Worm (Caenorhabditis elegans): Measurements from ENCODE around the gene Y111B2A.1.

Gene Y111B2A.1

DNA sequence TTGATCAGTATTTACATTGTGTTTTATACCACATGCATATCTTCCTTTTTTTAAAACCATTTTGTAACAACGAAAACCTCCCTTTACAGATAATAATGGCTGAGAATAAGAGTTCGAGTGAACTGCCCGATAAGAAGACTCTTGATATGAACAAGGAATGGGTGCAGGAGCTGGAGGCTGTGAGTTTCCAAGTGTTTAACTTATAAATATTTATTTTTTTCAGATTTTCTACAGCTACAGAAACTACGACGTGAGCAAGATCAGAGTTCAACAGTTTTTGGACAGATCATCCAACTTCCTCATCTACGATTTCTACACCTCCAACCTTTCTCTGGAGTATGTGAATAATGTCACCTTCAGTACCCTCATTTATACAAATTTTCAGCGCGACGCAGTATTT, 1.0 kb upstream of the Y111B2A.1 start, which contains the start of gene herd-1:
TSS of gene herd-1 (plus strand) at position 90 of the 400 bp plus-strand sequence.
- TF ChIP-seq pes-1 (GFP tag; IDR thresholded peaks at IDR 0.05) (no peak), ama-1 (optimal IDR thresholded peaks at IDR 0.05) (no peak), aly-1 (tag; optimal IDR thresholded peaks at IDR 0.05) (no peak), ceh-13 (GFP tag; optimal IDR thresholded peaks at IDR 0.05) (no peak), hnd-1 (tag; optimal IDR thresholded peaks at IDR 0.05) (no peak), scrt-1 (GFP tag; IDR thresholded peaks at IDR 0.05) (no peak), F13C5.2 (tag; optimal IDR thresholded peaks at IDR 0.05) (no peak)

DNA sequence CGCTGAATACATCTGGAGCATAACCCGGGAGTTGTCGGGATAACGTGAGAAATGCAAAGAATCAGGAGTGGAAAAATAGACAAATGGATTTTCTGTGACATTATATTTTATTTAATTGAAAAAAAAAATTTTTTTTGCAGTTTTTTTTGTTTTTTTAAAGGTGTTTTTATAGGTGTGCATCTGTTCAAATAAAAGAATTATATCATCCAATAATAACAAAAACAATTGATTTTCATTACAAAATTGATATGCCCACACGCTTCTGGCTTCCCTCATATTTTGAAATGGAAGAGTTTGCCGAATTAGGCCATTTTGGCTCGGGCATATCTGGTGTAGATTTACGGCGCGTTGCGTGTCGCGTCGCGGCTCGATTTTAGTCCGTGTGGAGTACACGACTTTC, 3.5 kb downstream of the Y111B2A.1 start, which contains the start of gene Y49E10.25:
TSS of gene Y49E10.25 (minus strand) at position 101 of the 400 bp plus-strand sequence.
- no peak for TF ChIP-seq ceh-13 (GFP tag; optimal IDR thresholded peaks at IDR 0.05)
- no peak for TF ChIP-seq tra-4 (tag; optimal IDR thresholded peaks at IDR 0.05)
- TF ChIP-seq ets-7 (tag; optimal IDR thresholded peaks at IDR 0.05) = no peak
- TF ChIP-seq B0310.2 (tag; optimal IDR thresholded peaks at IDR 0.05) = no peak
- TF ChIP-seq pes-1 (GFP tag; IDR thresholded peaks at IDR 0.05) = no peak
- TF ChIP-seq ama-1 (optimal IDR thresholded peaks at IDR 0.05) = no peak
- no peak for TF ChIP-seq hmbx-1 (tag; optimal IDR thresholded peaks at IDR 0.05)
- no peak for TF ChIP-seq tbx-11 (GFP tag; IDR thresholded peaks at IDR 0.05)
- TF ChIP-seq F13C5.2 (tag; optimal IDR thresholded peaks at IDR 0.05) = no peak
- no peak for TF ChIP-seq flt-1 (GFP tag; IDR thresholded peaks at IDR 0.05)
- no peak for TF ChIP-seq ceh-36 (tag; optimal IDR thresholded peaks at IDR 0.05)
- TF ChIP-seq hnd-1 (tag; optimal IDR thresholded peaks at IDR 0.05) = no peak
- no peak for TF ChIP-seq hmg-4 (GFP tag; optimal IDR thresholded peaks at IDR 0.05)

DNA sequence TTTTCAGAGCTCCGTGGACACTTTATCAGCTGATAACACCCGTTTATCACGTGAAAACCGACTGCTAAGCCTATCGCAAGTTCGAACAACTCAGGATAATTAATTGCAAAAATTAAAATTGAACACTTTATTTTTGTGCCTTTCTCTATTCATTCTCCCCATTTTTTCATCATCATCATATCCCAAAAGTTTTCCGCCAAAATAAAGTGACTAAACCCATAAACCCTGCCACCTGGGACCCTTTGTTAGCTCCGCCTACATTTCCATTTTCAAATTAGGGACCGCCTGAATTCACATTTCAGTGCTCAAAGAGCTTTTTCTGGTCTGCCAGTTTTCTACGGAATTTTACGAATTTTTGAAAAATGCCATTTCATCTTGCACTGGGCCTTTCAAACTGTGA, 11.0 kb downstream of the Y111B2A.1 start, which contains the start of gene arrd-16:
TSS of gene arrd-16 (plus strand) at position 301 of the 400 bp plus-strand sequence.
- TF ChIP-seq sea-1 (GFP tag; conservative IDR thresholded peaks at IDR 0.05) (no peak), B0310.2 (tag; optimal IDR thresholded peaks at IDR 0.05) (no peak), hnd-1 (tag; optimal IDR thresholded peaks at IDR 0.05) (no peak), tbx-37 (GFP tag; conservative IDR thresholded peaks at IDR 0.05) (no peak), ets-7 (tag; optimal IDR thresholded peaks at IDR 0.05) (no peak), tbx-11 (GFP tag; IDR thresholded peaks at IDR 0.05) (no peak)

DNA sequence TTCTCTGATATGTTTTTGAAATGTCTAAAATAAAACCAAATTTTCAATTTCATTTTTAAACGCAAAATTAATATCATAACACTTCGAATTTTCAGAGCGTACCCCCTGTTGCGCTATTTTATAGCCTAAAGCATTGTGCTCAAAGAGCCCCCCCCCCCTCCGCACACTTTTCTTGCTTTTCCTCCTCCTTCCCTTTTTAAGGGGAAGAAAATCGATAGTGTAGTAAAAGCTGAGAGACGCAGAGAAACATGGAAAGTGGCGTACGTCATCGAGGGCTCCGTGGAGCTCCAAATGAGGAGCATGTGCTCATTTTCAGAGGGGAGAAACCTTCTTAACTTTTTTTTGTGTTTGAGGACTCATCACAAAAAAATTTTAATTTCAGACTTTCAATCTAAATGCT, 22.9 kb downstream of the Y111B2A.1 start, which contains the start of gene cccp-1:
TSS of gene cccp-1 (plus strand) at position 377 of the 400 bp plus-strand sequence.
- TF ChIP-seq F13C5.2 (tag; optimal IDR thresholded peaks at IDR 0.05) (no peak), tbx-11 (GFP tag; IDR thresholded peaks at IDR 0.05) (no peak), hmbx-1 (tag; optimal IDR thresholded peaks at IDR 0.05) (no peak), tra-4 (tag; optimal IDR thresholded peaks at IDR 0.05) (no peak), pes-1 (GFP tag; IDR thresholded peaks at IDR 0.05) (no peak), hnd-1 (tag; optimal IDR thresholded peaks at IDR 0.05) (no peak), ceh-13 (GFP tag; optimal IDR thresholded peaks at IDR 0.05) (no peak), B0310.2 (tag; optimal IDR thresholded peaks at IDR 0.05) (no peak), sea-1 (GFP tag; conservative IDR thresholded peaks at IDR 0.05) (no peak), scrt-1 (GFP tag; IDR thresholded peaks at IDR 0.05) (no peak), ceh-36 (tag; optimal IDR thresholded peaks at IDR 0.05) (no peak), ets-7 (tag; optimal IDR thresholded peaks at IDR 0.05) (no peak), ama-1 (optimal IDR thresholded peaks at IDR 0.05) (no peak), flt-1 (GFP tag; IDR thresholded peaks at IDR 0.05) (no peak), aly-1 (tag; optimal IDR thresholded peaks at IDR 0.05) (no peak), hmg-4 (GFP tag; optimal IDR thresholded peaks at IDR 0.05) (no peak), tbx-37 (GFP tag; conservative IDR thresholded peaks at IDR 0.05) (no peak)

DNA sequence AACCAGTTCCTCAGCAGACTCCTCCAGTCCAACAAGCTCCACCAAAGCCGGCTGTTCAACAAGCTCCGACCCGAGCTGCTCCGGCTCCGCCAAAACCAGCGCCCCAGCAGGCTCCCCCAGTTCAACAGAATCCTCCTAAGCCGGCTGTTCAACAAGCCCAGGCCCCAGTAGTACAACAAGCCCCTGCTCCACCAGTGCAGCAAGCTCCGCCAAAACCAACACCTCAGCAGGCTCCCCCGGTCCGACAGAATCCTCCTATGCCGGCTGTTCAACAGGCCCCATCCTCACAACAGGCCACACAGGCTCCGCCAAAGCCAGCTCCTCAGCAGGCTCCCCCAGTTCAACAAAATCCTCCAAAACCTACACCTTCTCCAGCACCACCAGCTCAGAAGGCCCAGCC, 24.9 kb downstream of the Y111B2A.1 start:
- TF ChIP-seq aly-1 (tag; optimal IDR thresholded peaks at IDR 0.05) (peak; percentile 15), F13C5.2 (tag; optimal IDR thresholded peaks at IDR 0.05) (no peak)

DNA sequence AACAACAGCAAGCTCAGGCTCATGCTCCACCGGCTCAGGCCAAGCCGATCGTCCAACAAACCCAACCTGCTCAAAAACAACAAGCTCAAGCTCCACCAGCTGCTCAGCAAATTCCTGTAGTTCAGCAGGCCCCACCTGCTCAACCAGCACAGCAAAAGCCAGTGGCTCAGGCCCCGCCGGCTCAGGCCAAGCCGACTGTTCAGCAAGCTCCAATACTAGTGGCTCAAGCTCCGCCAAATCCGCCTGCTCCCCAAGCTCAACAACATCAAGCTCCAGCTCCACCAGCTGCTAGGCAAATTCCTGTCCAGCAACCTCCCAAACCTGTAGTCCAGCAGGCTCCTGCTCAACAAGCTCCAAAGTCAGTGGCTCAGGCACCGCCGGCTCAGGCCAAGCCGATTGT, 25.6 kb downstream of the Y111B2A.1 start:
- TF ChIP-seq hmbx-1 (tag; optimal IDR thresholded peaks at IDR 0.05) (no peak), ceh-13 (GFP tag; optimal IDR thresholded peaks at IDR 0.05) (no peak), hnd-1 (tag; optimal IDR thresholded peaks at IDR 0.05) (no peak), ceh-36 (tag; optimal IDR thresholded peaks at IDR 0.05) (no peak), scrt-1 (GFP tag; IDR thresholded peaks at IDR 0.05) (no peak), tbx-37 (GFP tag; conservative IDR thresholded peaks at IDR 0.05) (no peak), ama-1 (optimal IDR thresholded peaks at IDR 0.05) (no peak), pes-1 (GFP tag; IDR thresholded peaks at IDR 0.05) (no peak), flt-1 (GFP tag; IDR thresholded peaks at IDR 0.05) (no peak), hmg-4 (GFP tag; optimal IDR thresholded peaks at IDR 0.05) (no peak), F13C5.2 (tag; optimal IDR thresholded peaks at IDR 0.05) (no peak), sea-1 (GFP tag; conservative IDR thresholded peaks at IDR 0.05) (no peak), tbx-11 (GFP tag; IDR thresholded peaks at IDR 0.05) (no peak), ets-7 (tag; optimal IDR thresholded peaks at IDR 0.05) (no peak), B0310.2 (tag; optimal IDR thresholded peaks at IDR 0.05) (no peak), aly-1 (tag; optimal IDR thresholded peaks at IDR 0.05) (no peak), tra-4 (tag; optimal IDR thresholded peaks at IDR 0.05) (no peak)

DNA sequence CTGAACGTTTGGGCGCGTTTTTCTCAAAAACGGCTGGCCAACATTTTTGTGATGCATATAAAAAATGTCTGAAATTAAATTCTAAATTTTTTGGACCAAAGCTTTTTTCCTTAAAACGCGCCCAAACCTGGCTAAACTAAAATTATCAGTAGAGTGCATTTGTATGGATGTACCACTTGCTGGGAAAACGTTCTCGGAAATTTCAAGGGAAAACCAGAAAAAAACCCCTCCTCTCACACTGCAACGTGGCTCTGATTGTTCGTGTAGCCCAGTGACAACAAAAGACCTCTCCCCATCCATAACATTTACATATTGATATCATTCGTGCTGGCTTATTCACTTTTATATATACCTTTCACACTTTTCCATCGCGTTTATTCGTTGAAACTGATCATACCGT, 26.6 kb downstream of the Y111B2A.1 start, which contains the start of gene Y49E10.29:
TSS of gene Y49E10.29 (plus strand) at position 301 of the 400 bp plus-strand sequence.
- TF ChIP-seq tra-4 (tag; optimal IDR thresholded peaks at IDR 0.05) = no peak
- no peak for TF ChIP-seq ama-1 (optimal IDR thresholded peaks at IDR 0.05)
- TF ChIP-seq hnd-1 (tag; optimal IDR thresholded peaks at IDR 0.05) = no peak
- no peak for TF ChIP-seq tbx-11 (GFP tag; IDR thresholded peaks at IDR 0.05)
- TF ChIP-seq B0310.2 (tag; optimal IDR thresholded peaks at IDR 0.05) = no peak
- TF ChIP-seq ets-7 (tag; optimal IDR thresholded peaks at IDR 0.05) = no peak
- no peak for TF ChIP-seq tbx-37 (GFP tag; conservative IDR thresholded peaks at IDR 0.05)
- TF ChIP-seq ceh-36 (tag; optimal IDR thresholded peaks at IDR 0.05) = no peak
- TF ChIP-seq ceh-13 (GFP tag; optimal IDR thresholded peaks at IDR 0.05) = no peak
- no peak for TF ChIP-seq hmbx-1 (tag; optimal IDR thresholded peaks at IDR 0.05)
- no peak for TF ChIP-seq pes-1 (GFP tag; IDR thresholded peaks at IDR 0.05)
- no peak for TF ChIP-seq sea-1 (GFP tag; conservative IDR thresholded peaks at IDR 0.05)
- TF ChIP-seq flt-1 (GFP tag; IDR thresholded peaks at IDR 0.05) = no peak
- TF ChIP-seq scrt-1 (GFP tag; IDR thresholded peaks at IDR 0.05) = no peak
- no peak for TF ChIP-seq aly-1 (tag; optimal IDR thresholded peaks at IDR 0.05)
- TF ChIP-seq hmg-4 (GFP tag; optimal IDR thresholded peaks at IDR 0.05) = no peak
- TF ChIP-seq F13C5.2 (tag; optimal IDR thresholded peaks at IDR 0.05) = no peak
